Worm (Caenorhabditis elegans) whole organism, L1 larva: ENCODE measurements around the gene lim-8.
A peak's percentile ranks its signal among the peaks of the same experiment; 100 is the strongest.

ENCODE experiments used
- C04F5.9 ChIP-seq: sonication (generic microtip); optimal IDR thresholded peaks from 2 replicates; lab custom pipeline; 2016; ENCODE audit warnings: missing genetic modification characterization, missing compliant biosample characterization
- C34B4.2 ChIP-seq: sonication (generic microtip); optimal IDR thresholded peaks from 2 replicates; lab custom pipeline; 2017; ENCODE audit warnings: mild to moderate bottlenecking, missing genetic modification characterization, missing compliant biosample characterization
- Y116A8C.19 ChIP-seq: sonication (generic microtip); optimal IDR thresholded peaks from 2 replicates; lab custom pipeline; 2016; ENCODE audit warnings: missing compliant biosample characterization, missing genetic modification characterization, borderline replicate concordance
- ama-1 ChIP-seq: fragments of 150-350 bp; optimal IDR thresholded peaks from 2 replicates; lab custom pipeline; 2014
- ceh-63 ChIP-seq: fragments of 200-800 bp; sonication (Bioruptor generic); optimal IDR thresholded peaks from 2 replicates; lab custom pipeline; 2018; ENCODE audit warnings: mild to moderate bottlenecking, missing genetic modification characterization, missing compliant biosample characterization
- ceh-88 ChIP-seq: fragments of 200-800 bp; sonication (Bioruptor generic); IDR thresholded peaks from 2 replicates; pipeline ENCODE4 v1.3.6; 2022; ENCODE audit warnings: missing genetic modification characterization, missing compliant biosample characterization
- dsc-1 ChIP-seq: sonication (generic microtip); optimal IDR thresholded peaks from 2 replicates; lab custom pipeline; 2016; ENCODE audit warnings: mild to moderate bottlenecking, missing genetic modification characterization, missing compliant biosample characterization
- efl-1 ChIP-seq, 4 experiments: fragments of 150-350 bp; optimal IDR thresholded peaks in 3 of 4; peaks in 1 of 4; 1 replicate in 1 of 4; 2 replicates in 3 of 4; lab custom pipeline; 2014; ENCODE audit warnings: missing biosample characterization in 2 of 4, missing genetic modification characterization in 2 of 4, missing genetic modification reagents in 2 of 4
- egl-13 ChIP-seq: sonication (generic microtip); optimal IDR thresholded peaks from 2 replicates; lab custom pipeline; 2016; ENCODE audit warnings: missing genotype, missing genetic modification reagents, missing genetic modification characterization, missing compliant biosample characterization
- elt-2 ChIP-seq: sonication (generic microtip); optimal IDR thresholded peaks from 2 replicates; lab custom pipeline; 2016; ENCODE audit warnings: missing genetic modification characterization, mild to moderate bottlenecking, inconsistent platforms, missing compliant biosample characterization, missing genetic modification reagents
- elt-3 ChIP-seq, 6 experiments: fragments of 150-350 bp in 1 of 6; sonication (generic microtip); optimal IDR thresholded peaks; 2 replicates each; lab custom pipeline; 2017 to 2018; ENCODE audit warnings: missing biosample characterization in 6 of 6, missing genetic modification characterization in 6 of 6, inconsistent platforms in 1 of 6
- ets-5 ChIP-seq: fragments of 200-800 bp; sonication (Bioruptor generic); IDR thresholded peaks from 2 replicates; pipeline ENCODE4 v1.3.6; 2022; ENCODE audit warnings: missing genetic modification characterization, missing compliant biosample characterization
- fkh-4 ChIP-seq: sonication (generic microtip); optimal IDR thresholded peaks from 2 replicates; lab custom pipeline; 2016; ENCODE audit warnings: missing compliant biosample characterization, missing genetic modification characterization, borderline replicate concordance
- grh-1 ChIP-seq: fragments of 200-800 bp; sonication (Bioruptor generic); IDR thresholded peaks from 2 replicates; pipeline ENCODE4 v1.3.6; 2022; ENCODE audit warnings: missing genetic modification reagents, missing genetic modification characterization, missing compliant biosample characterization
- hlh-17 ChIP-seq: fragments of 200-800 bp; sonication (Bioruptor generic); optimal IDR thresholded peaks from 2 replicates; lab custom pipeline; 2018; ENCODE audit warnings: missing genetic modification characterization, mild to moderate bottlenecking, missing compliant biosample characterization, moderate library complexity, borderline replicate concordance
- isw-1 ChIP-seq: fragments of 200-800 bp; sonication (Bioruptor generic); IDR thresholded peaks from 2 replicates; pipeline ENCODE4 v1.3.6; 2022; ENCODE audit warnings: missing genetic modification characterization, missing compliant biosample characterization
- lin-15B ChIP-seq: fragments of 150-350 bp; sonication (generic microtip); optimal IDR thresholded peaks from 3 replicates; lab custom pipeline; 2014; ENCODE audit warnings: missing biosample characterization, missing genetic modification characterization
- lin-35 ChIP-seq, 2 experiments: fragments of 150-350 bp; optimal IDR thresholded peaks; 2 replicates each; lab custom pipeline; 2014; ENCODE audit warnings: missing biosample characterization in 2 of 2, missing genetic modification characterization in 2 of 2, missing genetic modification reagents in 2 of 2
- lin-39 ChIP-seq: fragments of 150-350 bp; optimal IDR thresholded peaks from 2 replicates; lab custom pipeline; 2014; ENCODE audit warnings: missing biosample characterization, missing genetic modification reagents, missing genetic modification characterization
- lir-3 ChIP-seq: sonication (generic microtip); optimal IDR thresholded peaks from 2 replicates; lab custom pipeline; 2016; ENCODE audit warnings: mild to moderate bottlenecking, missing genetic modification characterization, moderate library complexity, missing compliant biosample characterization; ENCODE audit not compliant: poor library complexity
- mab-9 ChIP-seq: fragments of 200-800 bp; sonication (Bioruptor generic); IDR thresholded peaks from 2 replicates; pipeline ENCODE4 v1.3.6; 2022; ENCODE audit warnings: missing genetic modification reagents, missing genetic modification characterization, missing compliant biosample characterization
- mdl-1 ChIP-seq, 2 experiments: fragments of 150-350 bp; optimal IDR thresholded peaks; 2 replicates each; lab custom pipeline; 2014 to 2017; ENCODE audit warnings: missing biosample characterization in 2 of 2, missing genetic modification characterization in 2 of 2, inconsistent platforms in 1 of 2
- mef-2 ChIP-seq: fragments of 150-350 bp; optimal IDR thresholded peaks from 2 replicates; lab custom pipeline; 2014; ENCODE audit warnings: missing biosample characterization, missing genetic modification characterization
- nhr-12 ChIP-seq: sonication (generic microtip); optimal IDR thresholded peaks from 2 replicates; lab custom pipeline; 2017; ENCODE audit warnings: missing biosample characterization, missing genetic modification characterization
- nhr-19 ChIP-seq: fragments of 200-800 bp; sonication (Bioruptor generic); conservative IDR thresholded peaks from 2 replicates; pipeline ENCODE4 v1.3.6; 2022; ENCODE audit warnings: missing genetic modification characterization, missing compliant biosample characterization
- nhr-47 ChIP-seq: sonication (generic microtip); optimal IDR thresholded peaks from 2 replicates; lab custom pipeline; 2016; ENCODE audit warnings: mild to moderate bottlenecking, missing genetic modification characterization, moderate library complexity, missing compliant biosample characterization
- nhr-71 ChIP-seq: sonication (generic microtip); optimal IDR thresholded peaks from 2 replicates; lab custom pipeline; 2016; ENCODE audit warnings: mild to moderate bottlenecking, missing genetic modification characterization, moderate library complexity, missing compliant biosample characterization
- nhr-77 ChIP-seq: fragments of 150-350 bp; optimal IDR thresholded peaks from 2 replicates; lab custom pipeline; 2014; ENCODE audit warnings: missing biosample characterization, missing genetic modification characterization
- nhr-85 ChIP-seq: sonication (generic microtip); peaks from one replicate; lab custom pipeline; 2016; ENCODE audit warnings: missing genetic modification characterization, inconsistent platforms, missing compliant biosample characterization
- nhr-90 ChIP-seq: sonication (generic microtip); optimal IDR thresholded peaks from 2 replicates; lab custom pipeline; 2016; ENCODE audit warnings: mild to moderate bottlenecking, missing genetic modification characterization, missing compliant biosample characterization; ENCODE audit not compliant: poor library complexity
- pqm-1 ChIP-seq: sonication (generic microtip); optimal IDR thresholded peaks from 3 replicates; lab custom pipeline; 2017; ENCODE audit warnings: missing biosample characterization, missing genetic modification characterization
- tlp-1 ChIP-seq: fragments of 150-350 bp; optimal IDR thresholded peaks from 2 replicates; lab custom pipeline; 2014; ENCODE audit warnings: missing biosample characterization, missing genetic modification characterization
- unc-130 ChIP-seq: fragments of 150-350 bp; optimal IDR thresholded peaks from 2 replicates; lab custom pipeline; 2017; ENCODE audit warnings: missing biosample characterization, missing genetic modification characterization, inconsistent platforms
- unc-98 ChIP-seq: fragments of 200-800 bp; sonication (Bioruptor generic); IDR thresholded peaks from 2 replicates; pipeline ENCODE4 v1.3.6; 2022; ENCODE audit warnings: missing genetic modification characterization, missing compliant biosample characterization
- xbp-1 ChIP-seq: sonication (generic microtip); optimal IDR thresholded peaks from 2 replicates; lab custom pipeline; 2016; ENCODE audit warnings: missing genetic modification characterization, missing compliant biosample characterization
- ztf-11 ChIP-seq, 2 experiments: sonication (generic microtip); optimal IDR thresholded peaks; 2 replicates each; lab custom pipeline; 2016 to 2017; ENCODE audit warnings: missing genetic modification characterization in 2 of 2, missing biosample characterization in 1 of 2, missing compliant biosample characterization in 1 of 2
- ztf-4 ChIP-seq: fragments of 150-350 bp; optimal IDR thresholded peaks from 2 replicates; lab custom pipeline; 2014; ENCODE audit warnings: missing biosample characterization, missing genetic modification characterization

The lim-8 gene

DNA sequence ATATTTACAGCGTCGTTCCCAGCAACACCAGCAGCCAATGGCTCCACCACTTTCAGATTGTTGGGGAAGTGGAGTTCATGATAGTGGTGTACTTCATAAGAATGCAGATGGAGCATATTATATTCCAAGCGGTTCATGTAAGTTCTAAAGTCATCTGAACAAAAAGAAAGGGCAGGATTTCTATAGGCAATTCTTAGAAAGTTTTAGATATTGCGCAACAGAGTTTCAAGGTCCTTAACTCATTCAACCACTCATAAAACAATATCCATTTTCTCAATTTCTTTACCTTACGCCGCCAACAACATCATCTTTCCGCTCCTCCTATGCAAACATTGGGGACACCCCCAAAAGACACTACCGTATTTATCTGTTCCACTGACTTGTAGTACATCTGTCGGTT lies 28.7 kb downstream of the lim-8 start:
- TF ChIP-seq nhr-77 (tag; lab: Kevin White, UChicago) (no peak), ceh-63 (GFP tag; lab: Kevin White, UChicago) (no peak), tlp-1 (tag; lab: Kevin White, UChicago) (no peak), lin-15B (tag; lab: Kevin White, UChicago) (no peak), dsc-1 (tag; lab: Kevin White, UChicago) (no peak)

DNA sequence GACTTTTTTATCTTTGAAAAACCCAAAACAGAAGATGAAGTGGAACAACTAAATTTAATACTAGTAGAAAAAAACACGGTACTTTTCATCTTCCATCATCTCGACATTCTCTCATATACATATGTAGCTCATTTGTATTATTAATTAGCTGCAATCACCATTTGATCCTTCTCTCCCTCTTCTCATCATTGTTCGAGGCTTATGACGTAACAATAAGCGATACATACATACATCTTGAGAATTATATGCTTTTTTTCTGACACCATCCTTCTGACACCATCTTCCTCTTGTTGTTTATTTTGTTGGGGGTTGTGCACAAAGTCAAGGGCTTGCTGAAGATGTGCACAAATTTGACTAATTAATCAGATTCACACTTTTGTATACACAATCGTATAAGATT lies 34.7 kb downstream of the lim-8 start:
- TF ChIP-seq elt-3 (tag; optimal IDR thresholded peaks at IDR 0.05; lab: Kevin White, UChicago) (no peak), ztf-4 (no peak), ets-5 (GFP tag; lab: Robert Waterston, UW) (no peak), nhr-47 (tag; lab: Kevin White, UChicago) (no peak), unc-130 (tag; lab: Kevin White, UChicago) (no peak), nhr-77 (tag; lab: Kevin White, UChicago) (no peak)

DNA sequence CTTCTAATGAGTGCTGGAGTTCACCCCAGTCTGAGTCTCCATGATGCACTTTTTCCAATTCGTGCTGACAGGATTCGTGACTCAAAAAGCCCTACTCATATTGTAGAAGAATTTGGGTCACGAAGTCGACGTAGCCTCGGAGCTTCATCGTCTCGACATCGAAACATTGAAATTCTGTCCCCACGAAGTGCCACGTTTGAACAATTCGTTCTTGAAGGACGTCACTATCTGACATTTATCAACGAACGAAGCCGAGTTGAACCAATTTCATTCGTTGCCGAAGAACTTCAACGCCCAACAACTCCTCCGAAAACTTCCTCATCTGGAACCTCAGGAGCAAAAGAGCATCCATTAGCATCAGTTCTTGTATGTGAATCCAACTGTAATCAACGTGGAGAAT lies 36.5 kb downstream of the lim-8 start:
- TF ChIP-seq C34B4.2 (no peak), lin-39 (tag; lab: Kevin White, UChicago) (no peak), unc-98 (no peak), hlh-17 (GFP tag; lab: Kevin White, UChicago) (no peak), isw-1 (GFP tag; lab: Robert Waterston, UW) (no peak), egl-13 (tag; lab: Kevin White, UChicago) (no peak)
- TF ChIP-seq, all 84 proteins: peak for 0

DNA sequence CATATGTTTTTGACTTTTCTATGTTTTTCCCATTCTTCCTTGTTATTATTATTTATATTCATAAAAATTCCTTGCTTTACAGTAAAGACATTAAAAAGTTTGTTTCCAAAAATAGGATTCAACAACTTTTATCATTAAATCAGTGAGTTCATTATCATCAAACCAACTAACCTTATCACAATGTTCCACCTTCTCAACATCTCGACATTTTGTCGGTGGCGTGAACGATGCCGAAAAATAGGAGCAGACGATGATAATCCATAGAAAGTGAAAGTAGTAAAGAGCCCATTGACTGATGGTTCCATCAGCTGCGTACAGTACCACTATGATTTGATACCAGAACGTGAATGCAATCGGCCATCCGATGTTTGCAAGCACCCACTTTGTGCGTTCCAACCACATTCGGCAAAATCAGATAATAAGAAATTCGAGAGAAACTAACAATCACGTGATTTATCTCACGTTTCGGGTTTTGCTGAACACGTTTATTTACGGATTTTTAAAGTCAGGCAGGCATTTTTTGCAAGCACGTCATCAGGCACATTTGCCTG lies 46.1 kb downstream of the lim-8 start, which contains the start of gene dhhc-5:
dhhc-5 (minus strand) TSS at position 406 of the 551 bp plus-strand sequence.
- no peak for TF ChIP-seq lin-35 (GFP tag; optimal IDR thresholded peaks at IDR 0.05; lab: Kevin White, UChicago)
- peak; percentile 68 for TF ChIP-seq elt-2
- TF ChIP-seq, all 84 proteins: peak for 1

DNA sequence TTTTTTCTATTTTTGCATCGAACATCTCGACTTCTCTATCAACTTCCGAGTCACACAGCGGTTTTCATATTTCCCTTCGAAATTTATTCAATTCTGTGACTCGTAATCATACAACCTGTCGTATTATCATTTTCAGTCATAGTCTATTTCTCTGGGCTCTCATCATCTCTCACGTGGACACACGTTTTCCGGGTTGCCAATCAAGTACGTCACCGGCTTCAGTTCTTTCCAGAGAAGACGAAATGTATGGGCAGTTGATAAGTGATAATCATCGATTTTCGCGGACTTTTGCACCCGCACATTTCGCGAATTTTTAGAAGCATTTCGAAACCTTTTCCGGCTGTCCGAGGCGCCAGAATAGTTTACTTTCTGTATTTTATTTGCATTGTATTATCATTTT lies 47.7 kb downstream of the lim-8 start, which contains the start of gene srv-1:
srv-1 (plus strand) TSS at position 131 of the 400 bp plus-strand sequence.
- no peak for TF ChIP-seq nhr-19 (GFP tag; lab: Robert Waterston, UW)
- TF ChIP-seq lin-15B (tag; lab: Kevin White, UChicago) = no peak
- TF ChIP-seq ets-5 (GFP tag; lab: Robert Waterston, UW) = no peak
- TF ChIP-seq grh-1 (GFP tag; lab: Robert Waterston, UW) = no peak
- TF ChIP-seq lin-35 (GFP tag; optimal IDR thresholded peaks at IDR 0.05; lab: Kevin White, UChicago) = peak in 1 of 2 experiments; percentile 14
- peak; percentile 92 for TF ChIP-seq elt-2
- no peak for TF ChIP-seq efl-1 (optimal IDR thresholded peaks at IDR 0.05; lab: Kevin White, UChicago)
- peak in 1 of 2 experiments; percentile 72 for TF ChIP-seq efl-1 (GFP tag; optimal IDR thresholded peaks at IDR 0.05 in 1 of 2; lab: Kevin White, UChicago)
- peak; percentile 31 for TF ChIP-seq nhr-71 (tag; lab: Kevin White, UChicago)
- TF ChIP-seq lir-3 (tag; lab: Kevin White, UChicago) = no peak
- TF ChIP-seq ceh-88 (GFP tag; lab: Robert Waterston, UW) = no peak
- TF ChIP-seq nhr-90 (tag; lab: Kevin White, UChicago) = peak; percentile 8
- no peak for TF ChIP-seq Y116A8C.19 (tag; lab: Kevin White, UChicago)
- TF ChIP-seq pqm-1 (tag; lab: Kevin White, UChicago) = peak; percentile 73

DNA sequence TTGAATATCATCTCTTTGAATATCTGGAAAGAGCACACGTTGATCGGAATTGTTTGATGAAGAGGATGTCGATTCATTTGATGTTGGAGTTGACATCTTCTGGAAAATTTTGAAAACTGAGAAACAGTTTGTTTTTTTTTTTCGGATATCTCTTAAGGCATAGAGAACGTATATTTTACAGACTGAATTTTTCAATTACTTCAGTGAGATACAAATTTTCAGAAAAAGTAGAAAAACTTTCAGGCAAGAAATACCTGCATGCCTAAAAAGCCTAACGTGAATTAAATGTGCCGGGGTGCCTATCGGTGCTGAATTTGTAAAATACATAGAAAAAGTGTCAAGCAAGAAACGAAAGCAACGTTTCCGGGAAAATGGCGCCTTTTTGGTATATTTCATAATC lies 54.1 kb downstream of the lim-8 start, which contains the start of gene zak-1:
zak-1 (minus strand) TSS at position 101 of the 400 bp plus-strand sequence.
- TF ChIP-seq mab-9 (GFP tag; lab: Robert Waterston, UW) (no peak), lin-15B (tag; lab: Kevin White, UChicago) (no peak), elt-3 (tag; optimal IDR thresholded peaks at IDR 0.05; lab: Kevin White, UChicago) (no peak), C04F5.9 (tag; lab: Kevin White, UChicago) (no peak), pqm-1 (tag; lab: Kevin White, UChicago) (no peak), nhr-85 (no peak), mdl-1 (tag; optimal IDR thresholded peaks at IDR 0.05; lab: Kevin White, UChicago) (no peak), ztf-11 (tag; optimal IDR thresholded peaks at IDR 0.05; lab: Kevin White, UChicago) (no peak), ama-1 (lab: Kevin White, UChicago) (no peak), nhr-12 (no peak), lin-35 (GFP tag; optimal IDR thresholded peaks at IDR 0.05; lab: Kevin White, UChicago) (no peak), mef-2 (tag; lab: Kevin White, UChicago) (no peak), isw-1 (GFP tag; lab: Robert Waterston, UW) (no peak), xbp-1 (no peak), grh-1 (GFP tag; lab: Robert Waterston, UW) (no peak), fkh-4 (tag; lab: Kevin White, UChicago) (no peak)
